Fruit fly (Drosophila melanogaster): ENCODE results near the gene mfrn.

mfrn gene

DNA sequence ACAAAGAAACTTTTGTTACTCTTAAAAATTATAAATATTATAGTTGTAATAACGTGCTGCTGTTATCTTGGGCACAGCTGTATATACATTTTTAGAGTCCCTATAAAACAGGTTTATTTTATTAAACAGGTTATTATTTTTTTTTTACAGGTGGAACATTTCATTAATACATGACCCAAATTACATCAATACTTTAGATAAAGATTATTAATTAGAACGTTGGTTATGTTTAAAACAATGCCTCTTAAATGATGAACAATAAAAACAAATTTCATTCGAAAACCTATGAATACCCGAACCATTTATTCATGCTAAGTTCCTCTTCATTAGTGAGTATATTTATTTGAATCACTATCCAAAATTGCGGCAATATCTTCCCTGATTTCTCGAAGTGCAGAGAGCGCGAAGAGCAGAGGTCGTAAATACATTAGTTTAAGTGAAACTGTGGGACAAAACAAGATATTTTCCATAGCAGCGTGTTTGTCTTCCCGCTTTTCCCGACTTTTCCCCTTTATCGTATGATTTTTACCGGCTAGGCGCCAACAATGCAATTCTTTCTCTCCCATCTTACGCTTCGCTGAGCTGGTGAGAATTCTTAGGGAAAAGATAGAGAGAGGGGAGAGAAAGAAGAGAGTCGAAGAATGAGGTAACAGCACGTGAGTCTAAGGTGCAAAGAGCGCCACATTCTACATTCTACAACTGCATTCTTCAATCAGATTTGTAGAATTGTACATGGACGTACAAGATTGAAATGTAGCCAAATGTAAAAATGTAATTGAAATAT lies 41.0 kb upstream of the mfrn start (continued):
- peak; percentile 18; the same call in 1 of the 2 replicates for TF ChIP-seq sob (GFP tag; IDR thresholded peaks at IDR 0.05)
- peak; percentile 39 for TF ChIP-seq dmrt99B (tag; optimal IDR thresholded peaks at IDR 0.05)
- peak; percentile 36 to 65 for TF ChIP-seq Pdp1 (GFP tag; optimal IDR thresholded peaks at IDR 0.05)
- TF ChIP-seq Drgx (GFP tag; IDR thresholded peaks at IDR 0.05) = peak; percentile 46
- TF ChIP-seq hth (optimal IDR thresholded peaks at IDR 0.05) = no peak
- TF ChIP-seq tgo (GFP tag; IDR thresholded peaks at IDR 0.05) = peak; percentile 62
- TF ChIP-seq Scr (GFP tag; IDR thresholded peaks at IDR 0.05; ENCODE audit: partially characterized antibody) = no peak; the same call in 1 of the 2 replicates
- TF ChIP-seq ssp (GFP tag; IDR thresholded peaks at IDR 0.05) = peak; percentile 30; the same call in 1 of the 2 replicates
- peak; percentile 64 for TF ChIP-seq CG13775 (GFP tag; optimal IDR thresholded peaks at IDR 0.05)
- TF ChIP-seq CG17361 (GFP tag; IDR thresholded peaks at IDR 0.05) = peak; percentile 82
- peak; percentile 38; the same call in 1 of the 3 replicates for TF ChIP-seq Mrtf (GFP tag; IDR thresholded peaks at IDR 0.05)
- peak; percentile 99 for TF ChIP-seq CG15601 (tag; optimal IDR thresholded peaks at IDR 0.05)
- peak; percentile 56 for TF ChIP-seq mam (GFP tag; optimal IDR thresholded peaks at IDR 0.05)
- peak; percentile 11 for TF ChIP-seq kni (GFP tag; optimal IDR thresholded peaks at IDR 0.05)
- TF ChIP-seq org-1 (GFP tag; optimal IDR thresholded peaks at IDR 0.05) = peak; percentile 32
- peak; percentile 3 for TF ChIP-seq CG10209 (GFP tag; optimal IDR thresholded peaks at IDR 0.05)
- TF ChIP-seq Aef1 (GFP tag; IDR thresholded peaks at IDR 0.05) = peak; percentile 29; the same call in 1 of the 3 replicates
- peak; percentile 14 for TF ChIP-seq az2 (GFP tag; optimal IDR thresholded peaks at IDR 0.05)
- no peak for TF ChIP-seq CG6683 (GFP tag; optimal IDR thresholded peaks at IDR 0.05)
- no peak for TF ChIP-seq cas (GFP tag; IDR thresholded peaks at IDR 0.05)
- TF ChIP-seq Sox100B (GFP tag; optimal IDR thresholded peaks at IDR 0.05) = peak; percentile 48
- TF ChIP-seq Hr51 (GFP tag; optimal IDR thresholded peaks at IDR 0.05) = peak in 1 of 2 experiments; percentile 36
- TF ChIP-seq CG3847 (GFP tag; IDR thresholded peaks at IDR 0.05) = peak; percentile 54
- peak; percentile 31 for TF ChIP-seq jing (GFP tag; optimal IDR thresholded peaks at IDR 0.05)
- TF ChIP-seq tin (GFP tag; optimal IDR thresholded peaks at IDR 0.05) = peak; percentile 12
- peak; percentile 24 for TF ChIP-seq CG8924 (tag; optimal IDR thresholded peaks at IDR 0.05)
- peak; percentile 35 for TF ChIP-seq CHES-1-like (GFP tag; optimal IDR thresholded peaks at IDR 0.05)
- TF ChIP-seq Myb (GFP tag; optimal IDR thresholded peaks at IDR 0.05) = peak; percentile 23
- TF ChIP-seq CG12104 (GFP tag; optimal IDR thresholded peaks at IDR 0.05) = peak; percentile 33
- TF ChIP-seq NfI (GFP tag; optimal IDR thresholded peaks at IDR 0.05) = peak; percentile 56
- no peak for TF ChIP-seq cad (GFP tag; optimal IDR thresholded peaks at IDR 0.05)
- TF ChIP-seq Camta (GFP tag; optimal IDR thresholded peaks at IDR 0.05) = peak; percentile 9
- TF ChIP-seq CG34422 (GFP tag; IDR thresholded peaks at IDR 0.05) = peak; percentile 44; the same call in 2 of the 3 replicates
- TF ChIP-seq CG3163 (GFP tag; optimal IDR thresholded peaks at IDR 0.05) = peak; percentile 23
- TF ChIP-seq Sox102F (GFP tag; optimal IDR thresholded peaks at IDR 0.05) = peak; percentile 4
- peak; percentile 7 for TF ChIP-seq CG10543 (GFP tag; optimal IDR thresholded peaks at IDR 0.05)
- TF ChIP-seq chinmo (GFP tag; IDR thresholded peaks at IDR 0.05; ENCODE audit: partially characterized antibody) = 0 out of 4 replicates have a peak, but pooled peaks have one; percentile 72
- peak; percentile 59 for TF ChIP-seq CG10366 (GFP tag; IDR thresholded peaks at IDR 0.05)
- TF ChIP-seq lab (GFP tag; optimal IDR thresholded peaks at IDR 0.05) = peak; percentile 19
- TF ChIP-seq pnt (GFP tag; optimal IDR thresholded peaks at IDR 0.05) = peak; percentile 24
- peak; percentile 16 for TF ChIP-seq CG15514 (GFP tag; optimal IDR thresholded peaks at IDR 0.05)
- peak; percentile 20 for TF ChIP-seq Dip3 (GFP tag; optimal IDR thresholded peaks at IDR 0.05)
- TF ChIP-seq lov (optimal IDR thresholded peaks at IDR 0.05) = no peak
- 0 out of 3 replicates have a peak, but pooled peaks have one; percentile 32 for TF ChIP-seq lov (GFP tag; IDR thresholded peaks at IDR 0.05)
- TF ChIP-seq sisA (GFP tag; IDR thresholded peaks at IDR 0.05) = peak; percentile 48
- TF ChIP-seq Antp (GFP tag; optimal IDR thresholded peaks at IDR 0.05) = peak; percentile 33
- TF ChIP-seq sens (GFP tag) = peak; percentile 88
- no peak for TF ChIP-seq CG7372 (GFP tag; IDR thresholded peaks at IDR 0.05)

Measured in whole organism, embryonic.